Fruit fly (Drosophila melanogaster): ENCODE results near the gene Cp19.

Gene Cp19

DNA sequence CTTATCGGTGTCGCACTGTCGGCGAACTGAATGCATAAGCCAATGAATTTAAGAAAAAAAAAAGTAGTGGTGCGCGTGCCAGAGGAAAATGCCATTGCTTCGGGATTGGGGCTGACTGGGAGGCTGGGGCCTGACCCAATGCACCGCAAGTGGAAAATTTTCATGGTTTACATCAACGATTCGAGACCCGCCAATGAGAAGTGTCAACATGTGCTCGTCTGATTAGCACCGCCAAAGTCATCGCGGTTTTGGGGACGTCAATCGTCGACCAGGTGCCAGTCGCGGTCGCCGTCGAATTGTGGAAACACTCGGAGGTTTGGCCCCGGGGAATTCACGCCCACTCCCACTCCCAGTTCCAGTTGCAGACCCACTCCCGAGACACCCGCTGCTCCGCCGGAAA, 45.9 kb upstream of the Cp19 start (continued):
- TF ChIP-seq BtbVII (GFP tag; optimal IDR thresholded peaks at IDR 0.05) = no peak
- TF ChIP-seq CG10321 (GFP tag; IDR thresholded peaks at IDR 0.05) = 0 out of 2 replicates have a peak, but pooled peaks have one; percentile 26
- no peak for TF ChIP-seq HmgD (GFP tag; optimal IDR thresholded peaks at IDR 0.05)
- TF ChIP-seq CG13296 (GFP tag; optimal IDR thresholded peaks at IDR 0.05) = peak; percentile 44
- peak; percentile 80 for TF ChIP-seq ATbp (GFP tag; optimal IDR thresholded peaks at IDR 0.05)
- TF ChIP-seq Pdp1 (GFP tag; optimal IDR thresholded peaks at IDR 0.05) = peak in 1 of 2 experiments; percentile 17
- peak; percentile 67 for TF ChIP-seq wek (GFP tag; optimal IDR thresholded peaks at IDR 0.05)
- no peak for TF ChIP-seq Lim3 (GFP tag; IDR thresholded peaks at IDR 0.05)
- TF ChIP-seq CG8388 (GFP tag; optimal IDR thresholded peaks at IDR 0.05) = no peak
- TF ChIP-seq CG1603 (tag; optimal IDR thresholded peaks at IDR 0.05) = peak; percentile 19
- TF ChIP-seq Sry-β (GFP tag; optimal IDR thresholded peaks at IDR 0.05) = no peak
- 0 out of 3 replicates have a peak, but pooled peaks have one; percentile 48 for TF ChIP-seq H15 (GFP tag; IDR thresholded peaks at IDR 0.05)
- TF ChIP-seq Doc2 (GFP tag; IDR thresholded peaks at IDR 0.05) = no peak
- 0 out of 2 replicates have a peak, but pooled peaks have one; percentile 24 for TF ChIP-seq E2f2 (GFP tag; IDR thresholded peaks at IDR 0.05)
- TF ChIP-seq mirr (GFP tag; optimal IDR thresholded peaks at IDR 0.05) = peak; percentile 2
- 0 out of 2 replicates have a peak, but pooled peaks have one; percentile 19 for TF ChIP-seq sim (GFP tag; IDR thresholded peaks at IDR 0.05)
- peak; percentile 33 for TF ChIP-seq Hey (tag; optimal IDR thresholded peaks at IDR 0.05)
- peak in 1 of 2 experiments; percentile 55 for TF ChIP-seq Hr78 (GFP tag; optimal IDR thresholded peaks at IDR 0.05)
- TF ChIP-seq Deaf1 (tag; optimal IDR thresholded peaks at IDR 0.05) = no peak
- TF ChIP-seq Adf1 (GFP tag; IDR thresholded peaks at IDR 0.05) = 0 out of 2 replicates have a peak, but pooled peaks have one; percentile 8
- 0 out of 3 replicates have a peak, but pooled peaks have one; percentile 5 for TF ChIP-seq CG3726 (GFP tag; IDR thresholded peaks at IDR 0.05)
- TF ChIP-seq sug (tag; optimal IDR thresholded peaks at IDR 0.05) = no peak
- TF ChIP-seq org-1 (GFP tag; optimal IDR thresholded peaks at IDR 0.05) = peak; percentile 31
- TF ChIP-seq grn (GFP tag; optimal IDR thresholded peaks at IDR 0.05) = no peak
- TF ChIP-seq ac (GFP tag; optimal IDR thresholded peaks at IDR 0.05) = no peak
- no peak for TF ChIP-seq Atf-2 (GFP tag; optimal IDR thresholded peaks at IDR 0.05)
- TF ChIP-seq chif (GFP tag; optimal IDR thresholded peaks at IDR 0.05) = no peak
- peak; percentile 20; the same call in 1 of the 2 replicates for TF ChIP-seq stc (GFP tag; IDR thresholded peaks at IDR 0.05)
- peak; percentile 2 for TF ChIP-seq HHEX (GFP tag; optimal IDR thresholded peaks at IDR 0.05)
- TF ChIP-seq scrt (GFP tag; optimal IDR thresholded peaks at IDR 0.05) = peak; percentile 34
- no peak for TF ChIP-seq CG1024 (GFP tag; IDR thresholded peaks at IDR 0.05)
- no peak for TF ChIP-seq CG7357 (GFP tag; IDR thresholded peaks at IDR 0.05)
- peak; percentile 71 for TF ChIP-seq lab (GFP tag; optimal IDR thresholded peaks at IDR 0.05)
- TF ChIP-seq CG18599 (GFP tag; optimal IDR thresholded peaks at IDR 0.05) = peak; percentile 60
- TF ChIP-seq CG17359 (tag; optimal IDR thresholded peaks at IDR 0.05) = peak; percentile 47
- no peak for TF ChIP-seq ara (GFP tag; IDR thresholded peaks at IDR 0.05)
- no peak for TF ChIP-seq Vsx1 (GFP tag; optimal IDR thresholded peaks at IDR 0.05)
- peak; percentile 27 for TF ChIP-seq CG7928 (GFP tag; optimal IDR thresholded peaks at IDR 0.05)
- TF ChIP-seq CkIIα-i1 (GFP tag; IDR thresholded peaks at IDR 0.05) = no peak
- TF ChIP-seq CG6689 (GFP tag; IDR thresholded peaks at IDR 0.05) = peak; percentile 27; the same call in 1 of the 2 replicates
- TF ChIP-seq psq (GFP tag; optimal IDR thresholded peaks at IDR 0.05) = no peak
- no peak for TF ChIP-seq nerfin-2 (GFP tag; IDR thresholded peaks at IDR 0.05; ENCODE audit: partially characterized antibody)
- peak; percentile 8 for TF ChIP-seq odd (GFP tag; optimal IDR thresholded peaks at IDR 0.05)
- TF ChIP-seq CG10959 (GFP tag; IDR thresholded peaks at IDR 0.05) = no peak
- peak; percentile 24 for TF ChIP-seq CG11723 (GFP tag; optimal IDR thresholded peaks at IDR 0.05)
- no peak for TF ChIP-seq row (GFP tag; IDR thresholded peaks at IDR 0.05)
- TF ChIP-seq Ets97D (GFP tag; optimal IDR thresholded peaks at IDR 0.05) = no peak
- no peak for TF ChIP-seq CG8765 (GFP tag; IDR thresholded peaks at IDR 0.05)
- no peak for TF ChIP-seq sna (GFP tag; IDR thresholded peaks at IDR 0.05; ENCODE audit: partially characterized antibody)
- no peak for TF ChIP-seq ttk (GFP tag; IDR thresholded peaks at IDR 0.05)
